Worm (Caenorhabditis elegans): ENCODE measurements around the gene xnd-1.

Gene xnd-1

DNA sequence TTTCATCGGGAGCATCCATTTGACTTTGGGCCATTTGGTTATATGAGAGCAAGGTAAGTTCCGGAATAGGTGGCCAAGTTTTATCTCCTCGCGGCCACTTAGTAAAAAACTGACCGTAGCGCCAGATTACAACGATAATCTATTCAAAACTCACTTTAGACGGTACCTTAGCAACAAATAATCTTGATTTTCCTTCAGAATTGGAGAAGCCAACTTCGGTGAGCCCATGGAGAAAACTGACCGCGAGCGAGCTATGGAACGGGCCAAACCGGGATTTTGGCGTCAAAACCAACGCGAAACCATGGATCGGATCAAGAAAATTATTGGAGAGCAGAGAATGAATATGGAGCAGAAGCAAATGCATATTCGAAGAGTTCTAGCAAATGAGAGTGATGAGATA is 18.5 kb upstream of the xnd-1 start:
- TF ChIP-seq F37B4.10 (GFP tag; IDR thresholded peaks at IDR 0.05), result 0 out of 2 replicates have a peak, but pooled peaks have one; percentile 67
- no peak for TF ChIP-seq nhr-90 (tag; optimal IDR thresholded peaks at IDR 0.05)
- TF ChIP-seq tbp1 (GFP tag; optimal IDR thresholded peaks at IDR 0.05), result no peak

- no peak for TF ChIP-seq lin-26 (GFP tag; IDR thresholded peaks at IDR 0.05)
- TF ChIP-seq lin-35 (GFP tag; optimal IDR thresholded peaks at IDR 0.05), result peak in 1 of 3 experiments; percentile 9
- peak; percentile 45 for TF ChIP-seq efl-1 (GFP tag; optimal IDR thresholded peaks at IDR 0.05)
- no peak for TF ChIP-seq snpc-1.1 (tag; optimal IDR thresholded peaks at IDR 0.05; ENCODE audit: insufficient read depth)
- TF ChIP-seq egl-44 (GFP tag; IDR thresholded peaks at IDR 0.05), result no peak
- TF ChIP-seq repo-1 (tag; optimal IDR thresholded peaks at IDR 0.05), result no peak
- TF ChIP-seq hrde-1 (tag; optimal IDR thresholded peaks at IDR 0.05; ENCODE audit: borderline replicate concordance), result no peak
- no peak for TF ChIP-seq B0019.2 (GFP tag; conservative IDR thresholded peaks at IDR 0.05)
- TF ChIP-seq F33H1.4 (GFP tag; IDR thresholded peaks at IDR 0.05), result no peak
- no peak for TF ChIP-seq lsl-1 (GFP tag; optimal IDR thresholded peaks at IDR 0.05)
- TF ChIP-seq zfh-2 (GFP tag; conservative IDR thresholded peaks at IDR 0.05), result no peak
Measured at ce11 chrIII:5586925-5587324, 17.3 kb upstream of the xnd-1 start, which contains the start of gene F56D2.2. Gene F56D2.2, plus strand, starts transcription at chrIII:5587263.

DNA sequence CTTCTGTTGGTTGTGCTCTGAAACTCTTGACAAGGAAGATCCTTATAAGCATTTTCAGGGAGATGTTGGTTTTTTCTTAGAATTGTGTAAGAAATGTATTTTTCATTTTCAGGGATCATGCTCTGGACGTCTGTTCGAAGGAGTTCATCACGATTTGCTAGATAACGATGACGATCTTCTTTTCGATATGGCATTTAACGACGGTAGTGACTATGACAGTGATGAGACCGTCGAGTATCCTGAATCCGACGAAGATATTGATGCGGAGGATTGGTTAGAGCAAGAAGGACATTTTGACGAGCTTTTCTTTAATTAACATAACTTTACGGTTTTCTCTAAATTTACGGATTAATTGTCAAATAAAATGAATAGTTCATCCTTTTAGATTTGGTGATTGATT is 15.5 kb upstream of the xnd-1 start:
- TF ChIP-seq lin-35 (GFP tag; optimal IDR thresholded peaks at IDR 0.05) (peak in 1 of 3 experiments; percentile 26), attf-6 (GFP tag; IDR thresholded peaks at IDR 0.05) (peak; percentile 61; the same call in 1 of the 2 replicates), madf-6 (GFP tag; IDR thresholded peaks at IDR 0.05) (peak; percentile 52), Y79H2A.3 (GFP tag; conservative IDR thresholded peaks at IDR 0.05) (0 out of 2 replicates have a peak, but pooled peaks have one; percentile 59), hmg-1.2 (GFP tag; IDR thresholded peaks at IDR 0.05) (no peak), F23B12.7 (tag; optimal IDR thresholded peaks at IDR 0.05; ENCODE audit: insufficient read depth) (no peak), him-1 (tag; optimal IDR thresholded peaks at IDR 0.05) (peak; percentile 30), hsf-1 (GFP tag; IDR thresholded peaks at IDR 0.05) (peak; percentile 46; the same call in 1 of the 2 replicates), ZK185.1 (tag; optimal IDR thresholded peaks at IDR 0.05; ENCODE audit: poor library complexity, severe bottlenecking) (peak; percentile 9), ekl-4 (GFP tag; IDR thresholded peaks at IDR 0.05) (no peak), hrde-1 (tag; optimal IDR thresholded peaks at IDR 0.05; ENCODE audit: borderline replicate concordance) (peak; percentile 59), repo-1 (tag; optimal IDR thresholded peaks at IDR 0.05) (peak; percentile 74), xnd-1 (tag; optimal IDR thresholded peaks at IDR 0.05) (no peak), Y53G8AR.9 (GFP tag; conservative IDR thresholded peaks at IDR 0.05) (no peak), nfyb-1 (GFP tag; IDR thresholded peaks at IDR 0.05) (peak; percentile 48; the same call in 1 of the 2 replicates), die-1 (tag; optimal IDR thresholded peaks at IDR 0.05) (peak; percentile 8), unc-130 (GFP tag; optimal IDR thresholded peaks at IDR 0.05) (no peak), D2030.7 (GFP tag; IDR thresholded peaks at IDR 0.05) (peak; percentile 43; the same call in 1 of the 2 replicates), F33H1.4 (GFP tag; IDR thresholded peaks at IDR 0.05) (peak; percentile 33; the same call in 1 of the 2 replicates), ceh-58 (GFP tag; IDR thresholded peaks at IDR 0.05) (0 out of 2 replicates have a peak, but pooled peaks have one; percentile 50), nhr-27 (tag; optimal IDR thresholded peaks at IDR 0.05) (no peak), B0336.3 (GFP tag; IDR thresholded peaks at IDR 0.05) (peak; percentile 68), F57C9.4 (tag; optimal IDR thresholded peaks at IDR 0.05) (no peak), cebp-1 (GFP tag; IDR thresholded peaks at IDR 0.05) (no peak), cebp-1 (tag; optimal IDR thresholded peaks at IDR 0.05) (peak; percentile 29), tbp1 (GFP tag; optimal IDR thresholded peaks at IDR 0.05) (peak; percentile 9), lsl-1 (GFP tag; optimal IDR thresholded peaks at IDR 0.05) (peak; percentile 24), C17E4.6 (GFP tag; IDR thresholded peaks at IDR 0.05) (0 out of 2 replicates have a peak, but pooled peaks have one; percentile 31), lin-54 (GFP tag; optimal IDR thresholded peaks at IDR 0.05) (peak; percentile 40), madf-3 (GFP tag; IDR thresholded peaks at IDR 0.05) (0 out of 2 replicates have a peak, but pooled peaks have one; percentile 32), fkh-3 (tag; optimal IDR thresholded peaks at IDR 0.05) (no peak), snpc-3.4 (tag; optimal IDR thresholded peaks at IDR 0.05) (peak; percentile 63), F49E8.2 (tag; optimal IDR thresholded peaks at IDR 0.05; ENCODE audit: insufficient read depth) (peak; percentile 14)
